Fruit fly (Drosophila melanogaster): ENCODE measurements around the gene CG14132.

DNA sequence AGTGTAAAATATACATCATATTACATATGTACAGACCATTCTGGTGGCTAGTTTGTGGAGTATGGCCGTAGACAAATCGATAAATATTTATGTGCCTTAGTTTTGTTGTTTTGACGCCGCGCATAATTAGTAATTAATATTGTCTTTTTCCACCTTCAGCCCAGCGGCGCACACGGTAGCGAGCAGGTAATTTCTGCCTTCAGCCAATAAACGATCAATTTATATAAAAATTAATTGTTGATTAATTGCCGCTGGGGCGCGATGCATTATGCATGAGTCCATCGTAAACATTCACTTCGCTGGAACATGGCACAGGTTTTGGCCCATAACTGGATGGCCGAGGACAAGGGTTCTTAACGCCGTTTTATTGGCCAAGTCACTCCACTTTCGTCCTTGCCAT, 2.2 kb upstream of the CG14132 start:
- TF ChIP-seq cic (GFP tag; optimal IDR thresholded peaks at IDR 0.05) (no peak), CG1620 (GFP tag; optimal IDR thresholded peaks at IDR 0.05) (no peak)
